Fruit fly (Drosophila melanogaster): ENCODE data around the gene Sap-r.

Sap-r gene

dm6 chr3R:30859901-30860560, 28.8 kb downstream of the Sap-r start (continued):
- TF ChIP-seq vnd (GFP tag; IDR thresholded peaks at IDR 0.05; ENCODE audit: partially characterized antibody) = no peak
- TF ChIP-seq H15 (GFP tag; IDR thresholded peaks at IDR 0.05) = no peak
- no peak for TF ChIP-seq CG9609 (GFP tag; optimal IDR thresholded peaks at IDR 0.05)
- no peak for TF ChIP-seq gsb-n (tag; optimal IDR thresholded peaks at IDR 0.05)
- no peak for TF ChIP-seq CG3407 (GFP tag; optimal IDR thresholded peaks at IDR 0.05)
- no peak for TF ChIP-seq CG16813 (GFP tag; IDR thresholded peaks at IDR 0.05; ENCODE audit: partially characterized antibody)
- TF ChIP-seq CG33213 (GFP tag; optimal IDR thresholded peaks at IDR 0.05) = no peak
- TF ChIP-seq MTF-1 (GFP tag; optimal IDR thresholded peaks at IDR 0.05; ENCODE audit: borderline replicate concordance) = no peak
- no peak for TF ChIP-seq CG1792 (GFP tag; optimal IDR thresholded peaks at IDR 0.05)
- TF ChIP-seq CG3065 (GFP tag; optimal IDR thresholded peaks at IDR 0.05) = no peak
- no peak for TF ChIP-seq CG7987 (GFP tag; optimal IDR thresholded peaks at IDR 0.05)
- TF ChIP-seq Hr78 (GFP tag; optimal IDR thresholded peaks at IDR 0.05) = no peak
- TF ChIP-seq CG31441 (GFP tag; IDR thresholded peaks at IDR 0.05) = 0 out of 2 replicates have a peak, but pooled peaks have one; percentile 18
- TF ChIP-seq CG2120 (GFP tag; optimal IDR thresholded peaks at IDR 0.05) = no peak
- TF ChIP-seq H2.0 (GFP tag; IDR thresholded peaks at IDR 0.05) = no peak
- no peak for TF ChIP-seq CG10147 (GFP tag; optimal IDR thresholded peaks at IDR 0.05)
- peak; percentile 65 for TF ChIP-seq CG10431 (GFP tag; optimal IDR thresholded peaks at IDR 0.05)
- TF ChIP-seq HHEX (GFP tag; optimal IDR thresholded peaks at IDR 0.05) = no peak
- no peak for TF ChIP-seq ERR (GFP tag; optimal IDR thresholded peaks at IDR 0.05)
- TF ChIP-seq CG11723 (GFP tag; optimal IDR thresholded peaks at IDR 0.05) = no peak
- peak; percentile 45 for TF ChIP-seq gem (tag; optimal IDR thresholded peaks at IDR 0.05)
- no peak for TF ChIP-seq fd96Cb (tag; optimal IDR thresholded peaks at IDR 0.05)
- TF ChIP-seq croc (GFP tag; conservative IDR thresholded peaks at IDR 0.05) = no peak
- peak; percentile 19 for TF ChIP-seq nmo (GFP tag; optimal IDR thresholded peaks at IDR 0.05)
- TF ChIP-seq her (GFP tag; optimal IDR thresholded peaks at IDR 0.05) = no peak
- TF ChIP-seq CG4424 (GFP tag; optimal IDR thresholded peaks at IDR 0.05) = no peak
- no peak for TF ChIP-seq sr (GFP tag; IDR thresholded peaks at IDR 0.05)
- peak; percentile 42 for TF ChIP-seq dmrt99B (tag; optimal IDR thresholded peaks at IDR 0.05)
- no peak for TF ChIP-seq sim (GFP tag; IDR thresholded peaks at IDR 0.05)
- peak; percentile 38; the same call in 1 of the 2 replicates for TF ChIP-seq Xrp1 (GFP tag; IDR thresholded peaks at IDR 0.05)
- no peak for TF ChIP-seq Sry-β (GFP tag; optimal IDR thresholded peaks at IDR 0.05)
- TF ChIP-seq Dll (GFP tag; IDR thresholded peaks at IDR 0.05; ENCODE audit: partially characterized antibody) = no peak
- no peak for TF ChIP-seq CG3163 (GFP tag; optimal IDR thresholded peaks at IDR 0.05)
- peak; percentile 9 for TF ChIP-seq jumu (GFP tag; optimal IDR thresholded peaks at IDR 0.05)
- no peak; the same call in 1 of the 3 replicates for TF ChIP-seq zfh1 (GFP tag; IDR thresholded peaks at IDR 0.05)
- no peak for TF ChIP-seq schlank (tag; optimal IDR thresholded peaks at IDR 0.05)
- TF ChIP-seq Sry-δ (GFP tag; optimal IDR thresholded peaks at IDR 0.05) = no peak
- TF ChIP-seq CG14710 (tag; optimal IDR thresholded peaks at IDR 0.05) = peak; percentile 4
- TF ChIP-seq pfk (GFP tag; optimal IDR thresholded peaks at IDR 0.05) = no peak
- 0 out of 3 replicates have a peak, but pooled peaks have one; percentile 21 for TF ChIP-seq tgo (GFP tag; IDR thresholded peaks at IDR 0.05)
- TF ChIP-seq gcm2 (GFP tag; optimal IDR thresholded peaks at IDR 0.05) = no peak
- no peak for TF ChIP-seq Scr (GFP tag; IDR thresholded peaks at IDR 0.05; ENCODE audit: partially characterized antibody)
- no peak for TF ChIP-seq CG7372 (GFP tag; IDR thresholded peaks at IDR 0.05)
- no peak for TF ChIP-seq CG1233 (GFP tag; optimal IDR thresholded peaks at IDR 0.05)
- peak; percentile 77 for TF ChIP-seq CG15479 (GFP tag; optimal IDR thresholded peaks at IDR 0.05)
- TF ChIP-seq CG11695 (GFP tag; IDR thresholded peaks at IDR 0.05) = no peak
- TF ChIP-seq CG8089 (GFP tag; optimal IDR thresholded peaks at IDR 0.05) = no peak
- TF ChIP-seq CG12104 (GFP tag; optimal IDR thresholded peaks at IDR 0.05) = no peak
- no peak for TF ChIP-seq CG17186 (GFP tag; optimal IDR thresholded peaks at IDR 0.05)
- TF ChIP-seq CG10654 (GFP tag; optimal IDR thresholded peaks at IDR 0.05) = no peak
